Worm (Caenorhabditis elegans) whole organism, L1 larva: ENCODE data around the gene F55C12.6.

Source experiments
- F16B12.6 ChIP-seq: fragments of 150-350 bp; optimal IDR thresholded peaks from 2 replicates; lab custom pipeline; 2014; ENCODE audit warnings: missing biosample characterization, missing genetic modification characterization
- Y116A8C.19 ChIP-seq: sonication (generic microtip); optimal IDR thresholded peaks from 2 replicates; lab custom pipeline; 2016; ENCODE audit warnings: missing compliant biosample characterization, missing genetic modification characterization, borderline replicate concordance
- blmp-1 ChIP-seq: fragments of 150-350 bp; optimal IDR thresholded peaks from 2 replicates; lab custom pipeline; 2014; ENCODE audit warnings: missing biosample characterization, missing genetic modification characterization
- ceh-8 ChIP-seq: fragments of 200-800 bp; sonication (Bioruptor generic); optimal IDR thresholded peaks from 2 replicates; lab custom pipeline; 2018; ENCODE audit warnings: mild to moderate bottlenecking, missing genetic modification characterization, moderate library complexity, missing compliant biosample characterization
- ceh-82 ChIP-seq, 3 experiments: fragments of 150-350 bp in 1 of 3; sonication (generic microtip) in 2 of 3; optimal IDR thresholded peaks; 2 replicates each; lab custom pipeline; 2014 to 2017; ENCODE audit warnings: missing biosample characterization in 3 of 3, missing genetic modification characterization in 3 of 3
- ces-1 ChIP-seq: fragments of 150-350 bp; optimal IDR thresholded peaks from 2 replicates; lab custom pipeline; 2014; ENCODE audit warnings: missing biosample characterization, missing genetic modification reagents, missing genetic modification characterization
- dsc-1 ChIP-seq: sonication (generic microtip); optimal IDR thresholded peaks from 2 replicates; lab custom pipeline; 2016; ENCODE audit warnings: mild to moderate bottlenecking, missing genetic modification characterization, missing compliant biosample characterization
- efl-1 ChIP-seq, 4 experiments: fragments of 150-350 bp; optimal IDR thresholded peaks in 3 of 4; peaks in 1 of 4; 1 replicate in 1 of 4; 2 replicates in 3 of 4; lab custom pipeline; 2014; ENCODE audit warnings: missing biosample characterization in 2 of 4, missing genetic modification characterization in 2 of 4, missing genetic modification reagents in 2 of 4
- egl-13 ChIP-seq: sonication (generic microtip); optimal IDR thresholded peaks from 2 replicates; lab custom pipeline; 2016; ENCODE audit warnings: missing genotype, missing genetic modification reagents, missing genetic modification characterization, missing compliant biosample characterization
- fkh-10 ChIP-seq: sonication (generic microtip); optimal IDR thresholded peaks from 2 replicates; lab custom pipeline; 2017; ENCODE audit warnings: missing biosample characterization, missing genetic modification reagents, missing genetic modification characterization
- fkh-4 ChIP-seq: sonication (generic microtip); optimal IDR thresholded peaks from 2 replicates; lab custom pipeline; 2016; ENCODE audit warnings: missing compliant biosample characterization, missing genetic modification characterization, borderline replicate concordance
- fkh-8 ChIP-seq: sonication (generic microtip); optimal IDR thresholded peaks from 2 replicates; lab custom pipeline; 2016; ENCODE audit warnings: mild to moderate bottlenecking, missing genetic modification characterization, missing compliant biosample characterization
- irx-1 ChIP-seq: sonication (generic microtip); optimal IDR thresholded peaks from 2 replicates; lab custom pipeline; 2016; ENCODE audit warnings: missing genetic modification characterization, missing compliant biosample characterization
- lin-13 ChIP-seq: fragments of 150-350 bp; optimal IDR thresholded peaks from 2 replicates; lab custom pipeline; 2014; ENCODE audit warnings: missing biosample characterization, missing genetic modification reagents, missing genetic modification characterization
- lin-14 ChIP-seq: fragments of 200-800 bp; sonication (Bioruptor generic); optimal IDR thresholded peaks from 2 replicates; lab custom pipeline; 2018; ENCODE audit warnings: mild to moderate bottlenecking, missing genetic modification characterization, moderate library complexity, missing compliant biosample characterization
- lin-35 ChIP-seq, 2 experiments: fragments of 150-350 bp; optimal IDR thresholded peaks; 2 replicates each; lab custom pipeline; 2014; ENCODE audit warnings: missing biosample characterization in 2 of 2, missing genetic modification characterization in 2 of 2, missing genetic modification reagents in 2 of 2
- lin-39 ChIP-seq: fragments of 150-350 bp; optimal IDR thresholded peaks from 2 replicates; lab custom pipeline; 2014; ENCODE audit warnings: missing biosample characterization, missing genetic modification reagents, missing genetic modification characterization
- lsy-2 ChIP-seq, 2 experiments: fragments of 150-350 bp; optimal IDR thresholded peaks; 2 replicates each; lab custom pipeline; 2014; ENCODE audit warnings: missing biosample characterization in 2 of 2, missing genetic modification characterization in 2 of 2
- mab-9 ChIP-seq: fragments of 200-800 bp; sonication (Bioruptor generic); IDR thresholded peaks from 2 replicates; pipeline ENCODE4 v1.3.6; 2022; ENCODE audit warnings: missing genetic modification reagents, missing genetic modification characterization, missing compliant biosample characterization
- mep-1 ChIP-seq: fragments of 150-350 bp; optimal IDR thresholded peaks from 2 replicates; lab custom pipeline; 2014; ENCODE audit warnings: missing biosample characterization, missing genetic modification characterization
- nhr-19 ChIP-seq: fragments of 200-800 bp; sonication (Bioruptor generic); conservative IDR thresholded peaks from 2 replicates; pipeline ENCODE4 v1.3.6; 2022; ENCODE audit warnings: missing genetic modification characterization, missing compliant biosample characterization
- nhr-20 ChIP-seq: sonication (generic microtip); optimal IDR thresholded peaks from 2 replicates; lab custom pipeline; 2016; ENCODE audit warnings: mild to moderate bottlenecking, missing genetic modification characterization, missing compliant biosample characterization
- nhr-237 ChIP-seq: fragments of 150-350 bp; optimal IDR thresholded peaks from 2 replicates; lab custom pipeline; 2014; ENCODE audit warnings: missing biosample characterization, missing genetic modification characterization
- nhr-71 ChIP-seq: sonication (generic microtip); optimal IDR thresholded peaks from 2 replicates; lab custom pipeline; 2016; ENCODE audit warnings: mild to moderate bottlenecking, missing genetic modification characterization, moderate library complexity, missing compliant biosample characterization
- nhr-76 ChIP-seq: sonication (generic microtip); optimal IDR thresholded peaks from 2 replicates; lab custom pipeline; 2017; ENCODE audit warnings: missing biosample characterization, missing genetic modification characterization
- nhr-85 ChIP-seq: sonication (generic microtip); peaks from one replicate; lab custom pipeline; 2016; ENCODE audit warnings: missing genetic modification characterization, inconsistent platforms, missing compliant biosample characterization
- nhr-90 ChIP-seq: sonication (generic microtip); optimal IDR thresholded peaks from 2 replicates; lab custom pipeline; 2016; ENCODE audit warnings: mild to moderate bottlenecking, missing genetic modification characterization, missing compliant biosample characterization; ENCODE audit not compliant: poor library complexity
- pag-3 ChIP-seq: sonication (generic microtip); optimal IDR thresholded peaks from 2 replicates; lab custom pipeline; 2017; ENCODE audit warnings: missing genetic modification characterization, mild to moderate bottlenecking, missing compliant biosample characterization, antibody characterized with exemption, borderline replicate concordance; ENCODE audit not compliant: insufficient read depth
- pqm-1 ChIP-seq: sonication (generic microtip); optimal IDR thresholded peaks from 3 replicates; lab custom pipeline; 2017; ENCODE audit warnings: missing biosample characterization, missing genetic modification characterization
- rnt-1 ChIP-seq: sonication (generic microtip); optimal IDR thresholded peaks from 2 replicates; lab custom pipeline; 2016; ENCODE audit warnings: mild to moderate bottlenecking, missing genetic modification characterization, moderate library complexity, missing compliant biosample characterization
- snpc-4 ChIP-seq: fragments of 150-350 bp; optimal IDR thresholded peaks from 2 replicates; lab custom pipeline; 2014; ENCODE audit warnings: missing biosample characterization, missing genetic modification characterization
- snu-23 ChIP-seq: sonication (generic microtip); optimal IDR thresholded peaks from 2 replicates; lab custom pipeline; 2016; ENCODE audit warnings: missing genetic modification characterization, missing compliant biosample characterization
- sptf-1 ChIP-seq: fragments of 150-350 bp; optimal IDR thresholded peaks from 2 replicates; lab custom pipeline; 2014; ENCODE audit warnings: missing biosample characterization, missing genetic modification characterization
- swsn-7 ChIP-seq: sonication (generic microtip); optimal IDR thresholded peaks from 2 replicates; lab custom pipeline; 2016; ENCODE audit warnings: missing genetic modification characterization, missing compliant biosample characterization
- tbx-2 ChIP-seq: sonication (generic microtip); optimal IDR thresholded peaks from 2 replicates; lab custom pipeline; 2016; ENCODE audit warnings: missing genetic modification characterization, missing compliant biosample characterization
- tlp-1 ChIP-seq: fragments of 150-350 bp; optimal IDR thresholded peaks from 2 replicates; lab custom pipeline; 2014; ENCODE audit warnings: missing biosample characterization, missing genetic modification characterization
- unc-130 ChIP-seq: fragments of 150-350 bp; optimal IDR thresholded peaks from 2 replicates; lab custom pipeline; 2017; ENCODE audit warnings: missing biosample characterization, missing genetic modification characterization, inconsistent platforms
- unc-62 ChIP-seq: fragments of 150-350 bp; optimal IDR thresholded peaks from 2 replicates; lab custom pipeline; 2014; ENCODE audit warnings: missing biosample characterization, missing genetic modification reagents, missing genetic modification characterization
- unc-98 ChIP-seq: fragments of 200-800 bp; sonication (Bioruptor generic); IDR thresholded peaks from 2 replicates; pipeline ENCODE4 v1.3.6; 2022; ENCODE audit warnings: missing genetic modification characterization, missing compliant biosample characterization
- xbp-1 ChIP-seq: sonication (generic microtip); optimal IDR thresholded peaks from 2 replicates; lab custom pipeline; 2016; ENCODE audit warnings: missing genetic modification characterization, missing compliant biosample characterization
- zag-1 ChIP-seq: fragments of 150-350 bp; optimal IDR thresholded peaks from 2 replicates; lab custom pipeline; 2014; ENCODE audit warnings: missing biosample characterization, missing genetic modification characterization
- ztf-11 ChIP-seq, 2 experiments: sonication (generic microtip); optimal IDR thresholded peaks; 2 replicates each; lab custom pipeline; 2016 to 2017; ENCODE audit warnings: missing genetic modification characterization in 2 of 2, missing biosample characterization in 1 of 2, missing compliant biosample characterization in 1 of 2
- ztf-4 ChIP-seq: fragments of 150-350 bp; optimal IDR thresholded peaks from 2 replicates; lab custom pipeline; 2014; ENCODE audit warnings: missing biosample characterization, missing genetic modification characterization

The F55C12.6 gene

ce11 chrII:5844694-5845129 is 31.2 kb downstream of the F55C12.6 start (continued):
- TF ChIP-seq irx-1 (tag; lab: Kevin White, UChicago) (peak; percentile 100), tbx-2 (tag; lab: Kevin White, UChicago) (peak; percentile 100), egl-13 (tag; lab: Kevin White, UChicago) (peak; percentile 99), lsy-2 (tag; optimal IDR thresholded peaks at IDR 0.05; lab: Kevin White, UChicago) (peak; percentile 96 to 97), unc-130 (peak; percentile 98)

DNA sequence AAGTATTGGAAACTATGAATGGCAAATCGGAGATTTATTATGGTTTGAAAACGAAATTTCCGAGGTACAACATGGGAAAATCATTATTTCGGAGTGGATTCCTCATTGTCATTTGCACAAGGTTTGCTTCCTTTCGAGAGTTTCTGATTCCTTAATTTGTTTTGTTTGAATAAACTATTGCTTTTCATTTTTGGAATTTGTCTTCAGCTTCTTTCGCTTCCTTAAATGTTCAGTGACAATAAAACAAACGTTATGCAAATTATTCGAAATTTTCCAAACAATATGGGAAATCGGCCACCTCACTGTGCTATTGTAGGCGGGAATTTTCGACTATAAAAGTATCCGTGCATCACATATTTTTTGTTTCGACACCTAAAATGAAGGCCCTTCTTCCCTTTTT is 34.1 kb downstream of the F55C12.6 start, which contains the start of gene nep-25:
nep-25 (plus strand) TSS at position 375 of the 400 bp plus-strand sequence.
- TF ChIP-seq sptf-1 (tag; lab: Kevin White, UChicago) (no peak), lin-13 (GFP tag; lab: Kevin White, UChicago) (no peak), lin-39 (tag; lab: Kevin White, UChicago) (no peak), dsc-1 (tag; lab: Kevin White, UChicago) (no peak), ztf-11 (tag; optimal IDR thresholded peaks at IDR 0.05; lab: Kevin White, UChicago) (no peak), snpc-4 (tag; lab: Kevin White, UChicago) (no peak), swsn-7 (no peak), tbx-2 (tag; lab: Kevin White, UChicago) (no peak), zag-1 (tag; lab: Kevin White, UChicago) (no peak), tlp-1 (tag; lab: Kevin White, UChicago) (no peak), Y116A8C.19 (tag; lab: Kevin White, UChicago) (no peak), unc-62 (GFP tag; lab: Kevin White, UChicago) (no peak), ces-1 (GFP tag; lab: Kevin White, UChicago) (no peak), nhr-90 (tag; lab: Kevin White, UChicago) (no peak), pqm-1 (tag; lab: Kevin White, UChicago) (no peak), fkh-4 (no peak), unc-98 (GFP tag; lab: Robert Waterston, UW) (no peak)

ce11 chrII:5841053-5841547 is 34.9 kb downstream of the F55C12.6 start, which contains the start of gene lec-5:
TSS of gene lec-5 (minus strand) at chrII:5841103.
- TF ChIP-seq nhr-20 (tag; lab: Kevin White, UChicago), result peak; percentile 23
- TF ChIP-seq mep-1 (tag; lab: Kevin White, UChicago), result peak; percentile 2
- peak; percentile 56 for TF ChIP-seq dsc-1 (tag; lab: Kevin White, UChicago)
- TF ChIP-seq nhr-71 (tag; lab: Kevin White, UChicago), result peak; percentile 60
- peak; percentile 38 for TF ChIP-seq nhr-19 (GFP tag; lab: Robert Waterston, UW)
- no peak for TF ChIP-seq ceh-82 (tag; optimal IDR thresholded peaks at IDR 0.05; lab: Kevin White, UChicago)
- peak; percentile 79 for TF ChIP-seq pag-3 (tag; lab: Kevin White, UChicago)
- peak in 1 of 2 experiments; percentile 47 for TF ChIP-seq lsy-2 (tag; optimal IDR thresholded peaks at IDR 0.05; lab: Kevin White, UChicago)
- no peak for TF ChIP-seq fkh-10 (GFP tag; lab: Kevin White, UChicago)
- TF ChIP-seq mab-9 (GFP tag; lab: Robert Waterston, UW), result no peak
- no peak for TF ChIP-seq nhr-90 (tag; lab: Kevin White, UChicago)
- peak; percentile 23 for TF ChIP-seq snu-23 (GFP tag; lab: Kevin White, UChicago)
- TF ChIP-seq unc-130, result peak; percentile 63
- TF ChIP-seq ceh-8, result no peak
- no peak for TF ChIP-seq lin-13 (GFP tag; lab: Kevin White, UChicago)
- peak; percentile 72 for TF ChIP-seq lin-14 (GFP tag; lab: Kevin White, UChicago)
- no peak for TF ChIP-seq swsn-7
- no peak for TF ChIP-seq unc-98 (GFP tag; lab: Robert Waterston, UW)
- peak; percentile 56 for TF ChIP-seq rnt-1 (tag; lab: Kevin White, UChicago)
- TF ChIP-seq, all 84 proteins: peak for 11

DNA sequence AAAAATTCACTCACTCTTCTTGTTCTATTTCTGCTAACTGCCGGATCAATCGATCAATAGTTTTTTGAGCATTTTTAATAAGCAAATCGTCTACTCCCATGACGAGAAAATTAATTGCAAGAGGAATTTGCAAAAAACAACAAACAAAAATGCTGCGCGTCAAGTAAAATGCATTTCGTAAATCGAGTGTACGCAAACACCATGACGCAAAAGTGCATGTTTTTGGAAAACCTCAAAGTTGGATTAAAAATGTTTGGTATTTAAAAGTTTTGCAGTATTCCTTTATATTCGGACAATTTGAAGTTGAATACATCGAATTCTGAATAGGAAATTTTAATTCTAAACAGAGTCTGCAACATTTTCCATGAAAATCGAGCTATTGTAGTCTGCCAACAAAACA is 36.7 kb downstream of the F55C12.6 start, which contains the start of gene ZK1248.19:
ZK1248.19 (minus strand) TSS at position 188 of the 400 bp plus-strand sequence.
- TF ChIP-seq nhr-237 (tag; lab: Kevin White, UChicago) (no peak), blmp-1 (tag; lab: Kevin White, UChicago) (no peak), mab-9 (GFP tag; lab: Robert Waterston, UW) (no peak), mep-1 (tag; lab: Kevin White, UChicago) (peak; percentile 16), xbp-1 (tag; lab: Kevin White, UChicago) (peak; percentile 15), unc-130 (peak; percentile 32), ces-1 (GFP tag; lab: Kevin White, UChicago) (no peak), ceh-82 (tag; optimal IDR thresholded peaks at IDR 0.05; lab: Kevin White, UChicago) (peak in 1 of 3 experiments; percentile 13), nhr-85 (tag; lab: Kevin White, UChicago) (peak; percentile 9), egl-13 (tag; lab: Kevin White, UChicago) (no peak), F16B12.6 (tag; lab: Kevin White, UChicago) (peak; percentile 88), nhr-76 (no peak), nhr-90 (tag; lab: Kevin White, UChicago) (no peak), ztf-4 (tag; lab: Kevin White, UChicago) (no peak), efl-1 (optimal IDR thresholded peaks at IDR 0.05; lab: Kevin White, UChicago) (peak; percentile 53 to 54), efl-1 (GFP tag; optimal IDR thresholded peaks at IDR 0.05 in 1 of 2; lab: Kevin White, UChicago) (peak; percentile 32 to 95), rnt-1 (tag; lab: Kevin White, UChicago) (peak; percentile 56), lin-35 (GFP tag; optimal IDR thresholded peaks at IDR 0.05; lab: Kevin White, UChicago) (peak in 1 of 2 experiments; percentile 39), fkh-8 (tag; lab: Kevin White, UChicago) (no peak), lin-14 (GFP tag; lab: Kevin White, UChicago) (peak; percentile 13), snpc-4 (tag; lab: Kevin White, UChicago) (peak; percentile 0)
